Worm (Caenorhabditis elegans) whole organism, early embryonic: ENCODE measurements around the gene T11F9.1.
"Not testable (repeated sequence)": the region's sequence is repeated elsewhere in the genome, so short reads cannot be mapped to it uniquely, and the experiment has no call there.

Experiments
- B0310.2 ChIP-seq: sonication (generic microtip); optimal IDR thresholded peaks from 2 replicates; lab custom pipeline; 2016; ENCODE audit warnings: mild to moderate bottlenecking, missing genetic modification characterization, missing compliant biosample characterization
- F13C5.2 ChIP-seq: sonication (generic microtip); optimal IDR thresholded peaks from 2 replicates; lab custom pipeline; 2017; ENCODE audit warnings: mild to moderate bottlenecking, missing genetic modification characterization, inconsistent platforms, missing compliant biosample characterization
- aly-1 ChIP-seq: sonication (generic microtip); optimal IDR thresholded peaks from 2 replicates; lab custom pipeline; 2016; ENCODE audit warnings: missing genetic modification characterization, missing compliant biosample characterization
- ama-1 ChIP-seq: fragments of 150-350 bp; optimal IDR thresholded peaks from 2 replicates; lab custom pipeline; 2014
- ceh-13 ChIP-seq: fragments of 200-800 bp; sonication (Bioruptor generic); optimal IDR thresholded peaks from 2 replicates; lab custom pipeline; 2018; ENCODE audit warnings: mild to moderate bottlenecking, missing genetic modification characterization, missing compliant biosample characterization
- ceh-36 ChIP-seq: sonication (generic microtip); optimal IDR thresholded peaks from 2 replicates; lab custom pipeline; 2016; ENCODE audit warnings: missing genetic modification characterization, inconsistent platforms, missing compliant biosample characterization
- ets-7 ChIP-seq: sonication (generic microtip); optimal IDR thresholded peaks from 2 replicates; lab custom pipeline; 2016; ENCODE audit warnings: missing genotype, missing genetic modification characterization, missing compliant biosample characterization
- flt-1 ChIP-seq: fragments of 200-800 bp; sonication (Bioruptor generic); IDR thresholded peaks from 2 replicates; pipeline ENCODE4 v1.3.6; 2022; ENCODE audit warnings: missing genetic modification characterization, missing compliant biosample characterization
- hmbx-1 ChIP-seq: sonication (generic microtip); optimal IDR thresholded peaks from 2 replicates; lab custom pipeline; 2016; ENCODE audit warnings: mild to moderate bottlenecking, missing genetic modification characterization, missing compliant biosample characterization
- hmg-4 ChIP-seq: fragments of 200-800 bp; sonication (Bioruptor generic); optimal IDR thresholded peaks from 2 replicates; lab custom pipeline; 2018; ENCODE audit warnings: mild to moderate bottlenecking, missing genetic modification characterization, missing compliant biosample characterization
- hnd-1 ChIP-seq: sonication (generic microtip); optimal IDR thresholded peaks from 2 replicates; lab custom pipeline; 2016; ENCODE audit warnings: missing genetic modification characterization, missing compliant biosample characterization
- pes-1 ChIP-seq: fragments of 200-800 bp; sonication (Bioruptor generic); IDR thresholded peaks from 2 replicates; pipeline ENCODE4 v1.3.6; 2022; ENCODE audit warnings: missing genetic modification reagents, missing genetic modification characterization, missing compliant biosample characterization
- scrt-1 ChIP-seq: fragments of 200-800 bp; sonication (Bioruptor generic); IDR thresholded peaks from 2 replicates; pipeline ENCODE4 v1.3.6; 2022; ENCODE audit warnings: missing genetic modification characterization, missing compliant biosample characterization
- sea-1 ChIP-seq: fragments of 200-800 bp; sonication (Bioruptor generic); conservative IDR thresholded peaks from 2 replicates; pipeline ENCODE4 v1.3.6; 2022; ENCODE audit warnings: missing genetic modification characterization, missing compliant biosample characterization
- tbx-11 ChIP-seq: fragments of 200-800 bp; sonication (Bioruptor generic); IDR thresholded peaks from 2 replicates; pipeline ENCODE4 v1.3.6; 2022; ENCODE audit warnings: missing genetic modification characterization, missing compliant biosample characterization
- tbx-37 ChIP-seq: fragments of 200-800 bp; sonication (Bioruptor generic); conservative IDR thresholded peaks from 2 replicates; pipeline ENCODE4 v1.3.6; 2022; ENCODE audit warnings: missing genetic modification reagents, missing genetic modification characterization, missing compliant biosample characterization
- tra-4 ChIP-seq: sonication (generic microtip); optimal IDR thresholded peaks from 2 replicates; lab custom pipeline; 2017; ENCODE audit warnings: missing genetic modification characterization, missing compliant biosample characterization

T11F9.1 gene

ce11 chrV:11475638-11476037, 16.3 kb downstream of the T11F9.1 start, which contains the start of gene T11F9.7:
TSS of gene T11F9.7 (plus strand) at chrV:11475938.
- TF ChIP-seq ets-7 (tag; lab: Kevin White, UChicago); sea-1 (GFP tag; lab: Robert Waterston, UW); ceh-13 (GFP tag; lab: Kevin White, UChicago): not testable (repeated sequence)

ce11 chrV:11479406-11479805, 20.1 kb downstream of the T11F9.1 start, which contains the start of gene T11F9.22:
TSS of gene T11F9.22 (plus strand) at chrV:11479706.
- TF ChIP-seq ceh-13 (GFP tag; lab: Kevin White, UChicago) (no peak), scrt-1 (no peak), tbx-37 (GFP tag; lab: Robert Waterston, UW) (no peak), tra-4 (tag; lab: Kevin White, UChicago) (no peak), hnd-1 (tag; lab: Kevin White, UChicago) (no peak), pes-1 (GFP tag; lab: Robert Waterston, UW) (no peak), sea-1 (GFP tag; lab: Robert Waterston, UW) (no peak), ceh-36 (tag; lab: Kevin White, UChicago) (no peak), B0310.2 (tag; lab: Kevin White, UChicago) (no peak), F13C5.2 (tag; lab: Kevin White, UChicago) (no peak), tbx-11 (GFP tag; lab: Robert Waterston, UW) (no peak), hmg-4 (GFP tag; lab: Kevin White, UChicago) (no peak), flt-1 (GFP tag; lab: Robert Waterston, UW) (no peak), aly-1 (tag; lab: Kevin White, UChicago) (no peak), ama-1 (lab: Kevin White, UChicago) (no peak)

- TF ChIP-seq aly-1, B0310.2, F13C5.2 (tag; lab: Kevin White, UChicago): not testable (repeated sequence)
Observed at ce11 chrV:11480734-11481133, 21.4 kb downstream of the T11F9.1 start, which contains the start of gene T11F9.14. TSS of gene T11F9.14 (minus strand) at chrV:11480834.

- TF ChIP-seq hmbx-1 (tag; lab: Kevin White, UChicago); tra-4 (tag; lab: Kevin White, UChicago); ceh-13 (GFP tag; lab: Kevin White, UChicago): not testable (repeated sequence)
Observed at ce11 chrV:11483580-11484092, 24.3 kb downstream of the T11F9.1 start, which contains the start of gene col-157. TSS of gene col-157 (plus strand) at chrV:11484042.

- TF ChIP-seq tbx-11 (GFP tag; lab: Robert Waterston, UW) = 0 out of 2 replicates have a peak, but pooled peaks have one; percentile 9
- TF ChIP-seq aly-1 (tag; lab: Kevin White, UChicago) = no peak
Observed at ce11 chrV:11484404-11484803, 25.0 kb downstream of the T11F9.1 start.

- TF ChIP-seq sea-1 (GFP tag; lab: Robert Waterston, UW) (no peak), F13C5.2 (tag; lab: Kevin White, UChicago) (no peak), ceh-13 (GFP tag; lab: Kevin White, UChicago) (no peak), hmg-4 (GFP tag; lab: Kevin White, UChicago) (no peak)
Observed at ce11 chrV:11485558-11485957, 26.2 kb downstream of the T11F9.1 start, which contains the start of gene srh-1. TSS of gene srh-1 (plus strand) at chrV:11485858.

ce11 chrV:11486680-11487079, 27.3 kb downstream of the T11F9.1 start, which contains the start of gene T11F9.10:
TSS of gene T11F9.10 (plus strand) at chrV:11486980.
- TF ChIP-seq tbx-11 (GFP tag; lab: Robert Waterston, UW) (no peak), F13C5.2 (tag; lab: Kevin White, UChicago) (no peak), ets-7 (tag; lab: Kevin White, UChicago) (no peak), ceh-36 (tag; lab: Kevin White, UChicago) (no peak), flt-1 (GFP tag; lab: Robert Waterston, UW) (no peak), tbx-37 (GFP tag; lab: Robert Waterston, UW) (no peak), B0310.2 (tag; lab: Kevin White, UChicago) (no peak), hmg-4 (GFP tag; lab: Kevin White, UChicago) (no peak)

ce11 chrV:11488288-11488687, 28.9 kb downstream of the T11F9.1 start:
- TF ChIP-seq sea-1 (GFP tag; lab: Robert Waterston, UW) (no peak), pes-1 (GFP tag; lab: Robert Waterston, UW) (no peak), tra-4 (tag; lab: Kevin White, UChicago) (no peak), tbx-37 (GFP tag; lab: Robert Waterston, UW) (no peak), F13C5.2 (tag; lab: Kevin White, UChicago) (no peak), B0310.2 (tag; lab: Kevin White, UChicago) (no peak), ama-1 (lab: Kevin White, UChicago) (no peak), hmg-4 (GFP tag; lab: Kevin White, UChicago) (no peak), scrt-1 (no peak), flt-1 (GFP tag; lab: Robert Waterston, UW) (no peak), hmbx-1 (tag; lab: Kevin White, UChicago) (no peak), ceh-36 (tag; lab: Kevin White, UChicago) (no peak)
